Fruit fly (Drosophila melanogaster) whole organism, embryonic: ENCODE results near the gene pcm.

ENCODE experiments used
- Adf1 ChIP-seq: fragments of 200-800 bp; sonication (Bioruptor generic); IDR thresholded peaks from 2 replicates; pipeline ENCODE4 v1.3.6; 2022; ENCODE audit warnings: missing biosample characterization, missing genetic modification characterization
- Atf6 ChIP-seq: fragments of 200-800 bp; sonication (Bioruptor generic); IDR thresholded peaks from 2 replicates; pipeline ENCODE4 v1.3.6; 2022; ENCODE audit warnings: missing biosample characterization, missing genetic modification characterization
- Bteb2 ChIP-seq: fragments of 200-800 bp; sonication (Bioruptor generic); optimal IDR thresholded peaks from 2 replicates; lab custom pipeline; 2016; ENCODE audit warnings: missing biosample characterization, missing genetic modification characterization
- CG10267 ChIP-seq: fragments of 200-800 bp; sonication (Bioruptor generic); optimal IDR thresholded peaks from 2 replicates; lab custom pipeline; 2018; ENCODE audit warnings: missing biosample characterization, mild to moderate bottlenecking, missing genetic modification characterization, moderate library complexity
- CG10543 ChIP-seq: fragments of 200-800 bp; sonication (Bioruptor generic); optimal IDR thresholded peaks from 3 replicates; lab custom pipeline; 2017; ENCODE audit warnings: missing biosample characterization, mild to moderate bottlenecking, missing genetic modification characterization, moderate library complexity
- CG12769 ChIP-seq: fragments of 200-800 bp; sonication (Bioruptor generic); optimal IDR thresholded peaks from 2 replicates; lab custom pipeline; 2019; ENCODE audit warnings: missing biosample characterization, mild to moderate bottlenecking, missing genetic modification characterization, moderate library complexity
- CG13123 ChIP-seq: fragments of 200-800 bp; sonication (Bioruptor generic); optimal IDR thresholded peaks from 2 replicates; lab custom pipeline; 2016; ENCODE audit warnings: missing biosample characterization, missing genetic modification characterization
- CG13894 ChIP-seq: fragments of 200-800 bp; sonication (Bioruptor generic); optimal IDR thresholded peaks from 3 replicates; lab custom pipeline; 2018; ENCODE audit warnings: missing biosample characterization, mild to moderate bottlenecking, missing genetic modification characterization, moderate library complexity
- CG2129 ChIP-seq: fragments of 200-800 bp; sonication (Bioruptor generic); IDR thresholded peaks from 2 replicates; pipeline ENCODE4 v1.3.6; 2022; ENCODE audit warnings: missing biosample characterization, missing genetic modification characterization; ENCODE audit not compliant: partially characterized antibody
- CG32532 ChIP-seq: fragments of 200-800 bp; sonication (Bioruptor generic); IDR thresholded peaks from 2 replicates; pipeline ENCODE4 v1.3.6; 2022; ENCODE audit warnings: missing biosample characterization, missing genetic modification characterization
- CG34224 ChIP-seq: fragments of 200-800 bp; sonication (Bioruptor generic); IDR thresholded peaks from 3 replicates; pipeline ENCODE4 v1.3.6; 2022; ENCODE audit warnings: missing biosample characterization, missing genetic modification characterization; ENCODE audit not compliant: partially characterized antibody
- CG43689 ChIP-seq: fragments of 200-800 bp; sonication (Bioruptor generic); IDR thresholded peaks from 2 replicates; pipeline ENCODE4 v1.3.6; 2022; ENCODE audit warnings: missing biosample characterization, missing genetic modification characterization
- CG4424 ChIP-seq: fragments of 200-800 bp; sonication (Bioruptor generic); optimal IDR thresholded peaks from 3 replicates; lab custom pipeline; 2016; ENCODE audit warnings: missing biosample characterization, missing genetic modification characterization
- CG7987 ChIP-seq: fragments of 200-800 bp; sonication (Bioruptor generic); optimal IDR thresholded peaks from 2 replicates; lab custom pipeline; 2018; ENCODE audit warnings: missing biosample characterization, mild to moderate bottlenecking, missing genetic modification characterization, moderate library complexity
- CG8290 ChIP-seq, 3 experiments: fragments of 200-800 bp; sonication (Bioruptor generic); optimal IDR thresholded peaks; 2 replicates each; lab custom pipeline; 2016 to 2019; ENCODE audit warnings: missing biosample characterization in 3 of 3, missing genetic modification characterization in 3 of 3, mild to moderate bottlenecking in 2 of 3, moderate library complexity in 1 of 3
- CoRest ChIP-seq: fragments of 200-800 bp; sonication (Bioruptor generic); optimal IDR thresholded peaks from 3 replicates; lab custom pipeline; 2018; ENCODE audit warnings: missing biosample characterization, mild to moderate bottlenecking, missing genetic modification characterization, moderate library complexity
- HLH4C ChIP-seq: fragments of 200-800 bp; sonication (Bioruptor generic); IDR thresholded peaks from 3 replicates; pipeline ENCODE4 v1.3.6; 2022; ENCODE audit warnings: missing biosample characterization, missing genetic modification characterization; ENCODE audit not compliant: partially characterized antibody
- Hmx ChIP-seq: fragments of 200-800 bp; sonication (Bioruptor generic); optimal IDR thresholded peaks from 2 replicates; lab custom pipeline; 2016; ENCODE audit warnings: missing biosample characterization, missing genetic modification characterization
- Lim3 ChIP-seq: fragments of 200-800 bp; sonication (Bioruptor generic); IDR thresholded peaks from 2 replicates; pipeline ENCODE4 v1.3.6; 2022; ENCODE audit warnings: missing biosample characterization, missing genetic modification characterization
- MESR4 ChIP-seq: fragments of 200-800 bp; sonication (Bioruptor generic); optimal IDR thresholded peaks from 2 replicates; lab custom pipeline; 2018; ENCODE audit warnings: missing biosample characterization, mild to moderate bottlenecking, missing genetic modification characterization, moderate library complexity
- Med ChIP-seq: fragments of 200-800 bp; sonication (Bioruptor generic); peaks from one replicate; lab custom pipeline; 2016; ENCODE audit warnings: missing biosample characterization, missing genetic modification characterization, mild to moderate bottlenecking, inconsistent platforms, moderate library complexity
- NFAT ChIP-seq: fragments of 200-800 bp; sonication (Bioruptor generic); IDR thresholded peaks from 2 replicates; pipeline ENCODE4 v1.3.6; 2022; ENCODE audit warnings: missing biosample characterization, missing genetic modification characterization
- NfI ChIP-seq: fragments of 200-800 bp; sonication (Bioruptor generic); optimal IDR thresholded peaks from 3 replicates; lab custom pipeline; 2018; ENCODE audit warnings: missing biosample characterization, mild to moderate bottlenecking, missing genetic modification characterization, moderate library complexity
- Optix ChIP-seq: fragments of 200-800 bp; sonication (Bioruptor generic); IDR thresholded peaks from 3 replicates; pipeline ENCODE4 v1.3.6; 2022; ENCODE audit warnings: missing biosample characterization, missing genetic modification characterization
- Stat92E ChIP-seq, 3 experiments: fragments of >200 bp in 2 of 3; fragments of 200-800 bp in 1 of 3; sonication (Bioruptor generic) in 1 of 3; optimal IDR thresholded peaks; 2 replicates each; lab custom pipeline; 2017 to 2019; ENCODE audit warnings: missing biosample characterization in 3 of 3, missing genetic modification characterization in 3 of 3, mild to moderate bottlenecking in 1 of 3, moderate library complexity in 1 of 3
- Trl ChIP-seq, 3 experiments: fragments of >200 bp in 2 of 3; fragments of 200-800 bp in 1 of 3; sonication (Bioruptor generic) in 1 of 3; optimal IDR thresholded peaks; 2 replicates in 1 of 3; 3 replicates in 2 of 3; lab custom pipeline; 2016 to 2017; ENCODE audit warnings: missing biosample characterization in 1 of 3, missing genetic modification characterization in 1 of 3
- al ChIP-seq: fragments of 200-800 bp; sonication (Bioruptor generic); IDR thresholded peaks from 2 replicates; pipeline ENCODE4 v1.3.6; 2022; ENCODE audit warnings: missing biosample characterization, missing genetic modification characterization
- ato ChIP-seq: fragments of 200-800 bp; sonication (Bioruptor generic); IDR thresholded peaks from 2 replicates; pipeline ENCODE4 v1.3.6; 2022; ENCODE audit warnings: missing biosample characterization, missing genetic modification characterization; ENCODE audit not compliant: partially characterized antibody
- bigmax ChIP-seq: fragments of 200-800 bp; sonication (Bioruptor generic); optimal IDR thresholded peaks from 2 replicates; lab custom pipeline; 2018; ENCODE audit warnings: missing biosample characterization, mild to moderate bottlenecking, missing genetic modification characterization
- dimm ChIP-seq: fragments of 200-800 bp; sonication (Bioruptor generic); IDR thresholded peaks from 2 replicates; pipeline ENCODE4 v1.3.6; 2022; ENCODE audit warnings: missing biosample characterization, missing genetic modification characterization
- emc ChIP-seq: fragments of 200-800 bp; sonication (Bioruptor generic); optimal IDR thresholded peaks from 2 replicates; lab custom pipeline; 2016; ENCODE audit warnings: missing biosample characterization, missing genetic modification characterization
- ftz-f1 ChIP-seq: fragments of 200-800 bp; sonication (Bioruptor generic); optimal IDR thresholded peaks from 2 replicates; lab custom pipeline; 2016; ENCODE audit warnings: missing biosample characterization, missing genetic modification characterization
- h ChIP-seq: fragments of >200 bp; optimal IDR thresholded peaks from 2 replicates; lab custom pipeline; 2017
- hb ChIP-seq: fragments of 200-800 bp; sonication (Bioruptor generic); IDR thresholded peaks from 3 replicates; pipeline ENCODE4 v1.3.6; 2022; ENCODE audit warnings: missing biosample characterization, missing genetic modification characterization; ENCODE audit not compliant: partially characterized antibody
- insv ChIP-seq, 2 experiments: fragments of 200-800 bp; sonication (Bioruptor generic); optimal IDR thresholded peaks; 3 replicates each; lab custom pipeline; 2016 to 2018; ENCODE audit warnings: missing biosample characterization in 2 of 2, missing genetic modification characterization in 2 of 2
- kay ChIP-seq: fragments of 200-800 bp; sonication (Bioruptor generic); optimal IDR thresholded peaks from 2 replicates; lab custom pipeline; 2016; ENCODE audit warnings: missing biosample characterization, missing genetic modification characterization
- lbe ChIP-seq: fragments of 200-800 bp; sonication (Bioruptor generic); optimal IDR thresholded peaks from 2 replicates; lab custom pipeline; 2016; ENCODE audit warnings: missing biosample characterization, mild to moderate bottlenecking, missing genetic modification characterization
- lola ChIP-seq, 3 experiments: fragments of >200 bp in 2 of 3; fragments of 200-800 bp in 1 of 3; sonication (Bioruptor generic) in 1 of 3; optimal IDR thresholded peaks; 2 replicates each; lab custom pipeline; 2017 to 2019; ENCODE audit warnings: missing biosample characterization in 3 of 3, missing genetic modification characterization in 3 of 3, mild to moderate bottlenecking in 1 of 3, moderate library complexity in 1 of 3
- mld ChIP-seq: fragments of 200-800 bp; sonication (Bioruptor generic); IDR thresholded peaks from 3 replicates; pipeline ENCODE4 v1.3.6; 2022; ENCODE audit warnings: missing biosample characterization, missing genetic modification characterization; ENCODE audit not compliant: partially characterized antibody
- nerfin-2 ChIP-seq: fragments of 200-800 bp; sonication (Bioruptor generic); IDR thresholded peaks from 2 replicates; pipeline ENCODE4 v1.3.6; 2022; ENCODE audit warnings: missing biosample characterization, missing genetic modification characterization; ENCODE audit not compliant: partially characterized antibody
- onecut ChIP-seq: fragments of 200-800 bp; sonication (Bioruptor generic); IDR thresholded peaks from 2 replicates; pipeline ENCODE4 v1.3.6; 2022; ENCODE audit warnings: missing biosample characterization, missing genetic modification characterization
- ranshi ChIP-seq: fragments of 200-800 bp; sonication (Bioruptor generic); IDR thresholded peaks from 2 replicates; pipeline ENCODE4 v1.3.6; 2022; ENCODE audit warnings: missing biosample characterization, missing genetic modification characterization
- ro ChIP-seq: fragments of 200-800 bp; sonication (Bioruptor generic); IDR thresholded peaks from 2 replicates; pipeline ENCODE4 v1.3.6; 2022; ENCODE audit warnings: missing biosample characterization, missing genetic modification characterization
- sug ChIP-seq: fragments of 200-800 bp; optimal IDR thresholded peaks from 2 replicates; lab custom pipeline; 2019; ENCODE audit warnings: missing biosample characterization, mild to moderate bottlenecking, missing genetic modification characterization, moderate library complexity
- ttk ChIP-seq: fragments of 200-800 bp; sonication (Bioruptor generic); IDR thresholded peaks from 2 replicates; pipeline ENCODE4 v2.1.2; 2022; ENCODE audit warnings: missing biosample characterization, missing genetic modification characterization
- unc-4 ChIP-seq: fragments of 200-800 bp; sonication (Bioruptor generic); IDR thresholded peaks from 2 replicates; pipeline ENCODE4 v1.3.6; 2022; ENCODE audit warnings: missing biosample characterization, missing genetic modification characterization; ENCODE audit not compliant: partially characterized antibody
- usp ChIP-seq: fragments of >200 bp; optimal IDR thresholded peaks from 2 replicates; lab custom pipeline; 2017; ENCODE audit warnings: missing biosample characterization, missing genetic modification characterization
- vfl ChIP-seq: fragments of 200-800 bp; sonication (Bioruptor generic); optimal IDR thresholded peaks from 2 replicates; lab custom pipeline; 2016; ENCODE audit warnings: missing biosample characterization, missing genetic modification characterization
- zfh2 ChIP-seq: fragments of 200-800 bp; sonication (Bioruptor generic); optimal IDR thresholded peaks from 2 replicates; lab custom pipeline; 2016; ENCODE audit warnings: missing biosample characterization, missing genetic modification characterization

The pcm gene

DNA sequence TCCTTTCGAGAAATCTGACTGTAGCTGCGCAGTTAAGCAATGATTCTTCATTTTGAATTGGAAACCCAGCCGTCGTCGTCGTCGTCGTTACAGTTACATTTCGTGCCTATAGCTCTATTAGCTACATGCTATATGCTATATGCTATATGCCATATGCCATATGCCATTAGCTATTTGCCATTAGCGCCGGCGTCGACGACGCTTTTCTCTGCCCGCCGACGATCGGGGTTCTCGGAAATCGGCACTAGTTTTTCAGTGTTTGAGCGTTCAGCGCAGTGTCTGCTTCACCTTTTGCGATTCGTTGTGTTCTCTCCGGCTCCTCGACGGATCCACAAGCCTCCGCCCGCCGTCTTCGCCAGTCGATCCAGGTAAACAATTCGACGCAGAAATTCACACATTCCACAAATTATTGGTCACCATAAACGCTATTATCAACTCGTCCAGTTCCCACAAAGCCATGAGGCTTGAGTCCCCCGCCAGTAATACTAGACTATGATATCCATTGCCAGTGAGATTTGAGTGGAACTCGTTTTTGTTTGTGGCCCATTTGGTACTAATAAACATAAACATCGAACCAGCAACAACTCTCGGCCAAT lies 12.5 kb upstream of the pcm start:
- peak; percentile 28 for TF ChIP-seq Med (GFP tag; lab: Kevin White, UChicago)
- no peak for TF ChIP-seq NfI (GFP tag; lab: Kevin White, UChicago)
- TF ChIP-seq lbe (GFP tag; lab: Kevin White, UChicago): no peak
- TF ChIP-seq CG4424: no peak
- TF ChIP-seq MESR4: no peak
- TF ChIP-seq mld (GFP tag; lab: Robert Waterston, UW): no peak
- TF ChIP-seq hb: no peak
- TF ChIP-seq CG43689 (GFP tag; lab: Robert Waterston, UW): no peak
- TF ChIP-seq CG8290 (GFP tag; optimal IDR thresholded peaks at IDR 0.05; lab: Kevin White, UChicago): no peak
- peak in 1 of 2 experiments; percentile 5 for TF ChIP-seq CG8290 (tag; optimal IDR thresholded peaks at IDR 0.05; lab: Kevin White, UChicago)
- TF ChIP-seq insv (GFP tag; optimal IDR thresholded peaks at IDR 0.05; lab: Kevin White, UChicago): no peak
- no peak for TF ChIP-seq CG10267 (tag; lab: Kevin White, UChicago)
- 0 out of 2 replicates have a peak, but pooled peaks have one; percentile 36 for TF ChIP-seq CG32532 (GFP tag; lab: Robert Waterston, UW)
- 0 out of 2 replicates have a peak, but pooled peaks have one; percentile 12 for TF ChIP-seq Atf6
- no peak for TF ChIP-seq h (lab: Kevin White, UChicago)
- TF ChIP-seq onecut (GFP tag; lab: Robert Waterston, UW): no peak
- TF ChIP-seq ro (GFP tag; lab: Robert Waterston, UW): no peak
- no peak for TF ChIP-seq CG13123 (GFP tag; lab: Kevin White, UChicago)
- no peak for TF ChIP-seq ftz-f1 (GFP tag; lab: Kevin White, UChicago)
- TF ChIP-seq emc: no peak
- peak; percentile 18 for TF ChIP-seq sug (tag; lab: Kevin White, UChicago)
- peak; percentile 49 for TF ChIP-seq CG12769
- no peak for TF ChIP-seq ttk (GFP tag; lab: Robert Waterston, UW)
- no peak for TF ChIP-seq CG7987
- TF ChIP-seq Lim3 (GFP tag; lab: Robert Waterston, UW): no peak
- no peak for TF ChIP-seq Bteb2 (GFP tag; lab: Kevin White, UChicago)
- no peak for TF ChIP-seq zfh2
- peak; percentile 60 for TF ChIP-seq CG10543
- TF ChIP-seq ato (GFP tag; lab: Robert Waterston, UW): no peak
- TF ChIP-seq unc-4: 0 out of 2 replicates have a peak, but pooled peaks have one; percentile 16
- no peak for TF ChIP-seq ranshi (GFP tag; lab: Robert Waterston, UW)
- no peak for TF ChIP-seq HLH4C (GFP tag; lab: Robert Waterston, UW)
- no peak for TF ChIP-seq bigmax
- no peak for TF ChIP-seq NFAT (GFP tag; lab: Robert Waterston, UW)
- TF ChIP-seq kay: no peak
- TF ChIP-seq Trl (optimal IDR thresholded peaks at IDR 0.05; lab: Kevin White, UChicago): no peak
- TF ChIP-seq Trl (GFP tag; optimal IDR thresholded peaks at IDR 0.05; lab: Kevin White, UChicago): no peak
- TF ChIP-seq Hmx (GFP tag; lab: Kevin White, UChicago): no peak
- TF ChIP-seq CoRest (tag; lab: Kevin White, UChicago): no peak
- no peak for TF ChIP-seq nerfin-2 (GFP tag; lab: Robert Waterston, UW)
- TF ChIP-seq CG2129: no peak
- TF ChIP-seq usp (GFP tag; lab: Kevin White, UChicago): no peak
- peak; percentile 59; the same call in 1 of the 2 replicates for TF ChIP-seq Adf1
- no peak for TF ChIP-seq lola (GFP tag; optimal IDR thresholded peaks at IDR 0.05; lab: Kevin White, UChicago)
- peak; percentile 93 for TF ChIP-seq CG13894 (tag; lab: Kevin White, UChicago)
- TF ChIP-seq Stat92E (GFP tag; optimal IDR thresholded peaks at IDR 0.05; lab: Kevin White, UChicago): no peak
- peak; percentile 12; the same call in 1 of the 3 replicates for TF ChIP-seq CG34224
- TF ChIP-seq Optix (GFP tag; lab: Robert Waterston, UW): no peak
- TF ChIP-seq vfl (GFP tag; lab: Kevin White, UChicago): no peak
- no peak for TF ChIP-seq al (GFP tag; lab: Robert Waterston, UW)
- no peak for TF ChIP-seq dimm (GFP tag; lab: Robert Waterston, UW)
